Fruit fly (Drosophila melanogaster): ENCODE data around the gene Cyp12e1.

Gene Cyp12e1

dm6 chr3R:10421167-10421566, 13.4 kb upstream of the Cyp12e1 start:
- TF ChIP-seq cnc (optimal IDR thresholded peaks at IDR 0.05) = no peak
- no peak for TF ChIP-seq CG11617 (GFP tag; optimal IDR thresholded peaks at IDR 0.05)
- TF ChIP-seq kay (GFP tag; ENCODE audit: borderline replicate concordance) = no peak
- TF ChIP-seq CG7101 (tag; optimal IDR thresholded peaks at IDR 0.05) = no peak
- TF ChIP-seq CG7045 (GFP tag; optimal IDR thresholded peaks at IDR 0.05) = no peak
- TF ChIP-seq CG5204 (GFP tag; optimal IDR thresholded peaks at IDR 0.05) = no peak
- TF ChIP-seq Mnt (GFP tag; optimal IDR thresholded peaks at IDR 0.05) = no peak
- no peak for TF ChIP-seq cic (GFP tag; optimal IDR thresholded peaks at IDR 0.05)
- TF ChIP-seq ovo (GFP tag; optimal IDR thresholded peaks at IDR 0.05) = no peak
- no peak for TF ChIP-seq tj (GFP tag; optimal IDR thresholded peaks at IDR 0.05)
- TF ChIP-seq CG1620 (GFP tag; optimal IDR thresholded peaks at IDR 0.05) = no peak
- no peak for TF ChIP-seq Crg-1 (GFP tag; optimal IDR thresholded peaks at IDR 0.05)
- no peak for TF ChIP-seq toe (GFP tag; optimal IDR thresholded peaks at IDR 0.05)
- no peak for TF ChIP-seq bab1 (GFP tag; optimal IDR thresholded peaks at IDR 0.05)
- TF ChIP-seq CG14711 (tag; optimal IDR thresholded peaks at IDR 0.05) = no peak
- no peak for TF ChIP-seq CG33017 (tag; optimal IDR thresholded peaks at IDR 0.05)
- TF ChIP-seq Clk (GFP tag; optimal IDR thresholded peaks at IDR 0.05) = no peak
- no peak for TF ChIP-seq Hr96 (GFP tag; optimal IDR thresholded peaks at IDR 0.05)
- TF ChIP-seq CG12768 (GFP tag; optimal IDR thresholded peaks at IDR 0.05) = no peak

DNA sequence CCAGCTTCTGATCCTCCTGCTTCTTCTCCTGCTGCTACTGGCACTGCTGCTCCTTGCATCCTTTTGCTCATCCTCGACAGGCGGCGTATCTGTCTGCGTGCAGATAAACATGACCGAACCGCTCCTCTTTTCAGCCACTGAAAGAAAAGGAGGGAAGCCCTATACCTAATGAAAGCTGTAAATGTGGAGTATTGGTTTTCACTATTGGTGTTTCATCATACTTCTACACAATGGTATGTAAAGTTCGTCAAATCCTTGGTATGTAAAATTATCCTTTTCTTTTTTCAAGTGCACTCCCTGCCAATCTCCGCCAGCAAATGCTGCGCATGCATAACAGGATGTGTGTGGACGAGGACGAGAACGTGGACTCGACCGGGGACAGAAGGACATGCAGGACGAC, 6.3 kb upstream of the Cyp12e1 start, which contains the start of gene CG46270:
Gene CG46270 (minus strand): TSS at position 101 of the 400 bp plus-strand sequence.
- TF ChIP-seq cic (GFP tag; optimal IDR thresholded peaks at IDR 0.05) (no peak), CG1620 (GFP tag; optimal IDR thresholded peaks at IDR 0.05) (no peak), CG5204 (GFP tag; optimal IDR thresholded peaks at IDR 0.05) (no peak), CG7045 (GFP tag; optimal IDR thresholded peaks at IDR 0.05) (no peak), CG33017 (tag; optimal IDR thresholded peaks at IDR 0.05) (no peak), Mnt (GFP tag; optimal IDR thresholded peaks at IDR 0.05) (no peak), kay (GFP tag; ENCODE audit: borderline replicate concordance) (no peak), ovo (GFP tag; optimal IDR thresholded peaks at IDR 0.05) (no peak), cnc (optimal IDR thresholded peaks at IDR 0.05) (no peak), tj (GFP tag; optimal IDR thresholded peaks at IDR 0.05) (no peak), CG12768 (GFP tag; optimal IDR thresholded peaks at IDR 0.05) (no peak), Clk (GFP tag; optimal IDR thresholded peaks at IDR 0.05) (no peak), Hr96 (GFP tag; optimal IDR thresholded peaks at IDR 0.05) (no peak), CG14711 (tag; optimal IDR thresholded peaks at IDR 0.05) (no peak), Crg-1 (GFP tag; optimal IDR thresholded peaks at IDR 0.05) (no peak), pad (GFP tag; optimal IDR thresholded peaks at IDR 0.05) (no peak), toe (GFP tag; optimal IDR thresholded peaks at IDR 0.05) (no peak), CG7101 (tag; optimal IDR thresholded peaks at IDR 0.05) (no peak)

dm6 chr3R:10431089-10431488, 3.5 kb upstream of the Cyp12e1 start:
- TF ChIP-seq Clk (GFP tag; optimal IDR thresholded peaks at IDR 0.05) = no peak
- no peak for TF ChIP-seq pad (GFP tag; optimal IDR thresholded peaks at IDR 0.05)
- TF ChIP-seq cnc (optimal IDR thresholded peaks at IDR 0.05) = no peak
- no peak for TF ChIP-seq bab1 (GFP tag; optimal IDR thresholded peaks at IDR 0.05)
- TF ChIP-seq Mnt (GFP tag; optimal IDR thresholded peaks at IDR 0.05) = no peak
- no peak for TF ChIP-seq Crg-1 (GFP tag; optimal IDR thresholded peaks at IDR 0.05)
- no peak for TF ChIP-seq CG11617 (GFP tag; optimal IDR thresholded peaks at IDR 0.05)
- no peak for TF ChIP-seq CG7101 (tag; optimal IDR thresholded peaks at IDR 0.05)
- no peak for TF ChIP-seq CG7045 (GFP tag; optimal IDR thresholded peaks at IDR 0.05)
- no peak for TF ChIP-seq CG12768 (GFP tag; optimal IDR thresholded peaks at IDR 0.05)
- TF ChIP-seq tj (GFP tag; optimal IDR thresholded peaks at IDR 0.05) = no peak
- TF ChIP-seq cic (GFP tag; optimal IDR thresholded peaks at IDR 0.05) = no peak
- TF ChIP-seq kay (GFP tag; ENCODE audit: borderline replicate concordance) = no peak
- no peak for TF ChIP-seq CG33017 (tag; optimal IDR thresholded peaks at IDR 0.05)
- TF ChIP-seq toe (GFP tag; optimal IDR thresholded peaks at IDR 0.05) = no peak
- no peak for TF ChIP-seq CG1620 (GFP tag; optimal IDR thresholded peaks at IDR 0.05)
- no peak for TF ChIP-seq CG14711 (tag; optimal IDR thresholded peaks at IDR 0.05)

- TF ChIP-seq cic (GFP tag; optimal IDR thresholded peaks at IDR 0.05) (no peak), Crg-1 (GFP tag; optimal IDR thresholded peaks at IDR 0.05) (no peak), CG33017 (tag; optimal IDR thresholded peaks at IDR 0.05) (no peak), CG14711 (tag; optimal IDR thresholded peaks at IDR 0.05) (no peak), tj (GFP tag; optimal IDR thresholded peaks at IDR 0.05) (no peak), bab1 (GFP tag; optimal IDR thresholded peaks at IDR 0.05) (no peak), Clk (GFP tag; optimal IDR thresholded peaks at IDR 0.05) (no peak), CG12768 (GFP tag; optimal IDR thresholded peaks at IDR 0.05) (no peak), CG7045 (GFP tag; optimal IDR thresholded peaks at IDR 0.05) (no peak), cnc (optimal IDR thresholded peaks at IDR 0.05) (no peak), CG7101 (tag; optimal IDR thresholded peaks at IDR 0.05) (no peak), toe (GFP tag; optimal IDR thresholded peaks at IDR 0.05) (no peak), CG5204 (GFP tag; optimal IDR thresholded peaks at IDR 0.05) (no peak), kay (GFP tag; ENCODE audit: borderline replicate concordance) (no peak), CG11617 (GFP tag; optimal IDR thresholded peaks at IDR 0.05) (no peak), ovo (GFP tag; optimal IDR thresholded peaks at IDR 0.05) (no peak), pad (GFP tag; optimal IDR thresholded peaks at IDR 0.05) (no peak), CG1620 (GFP tag; optimal IDR thresholded peaks at IDR 0.05) (no peak), Mnt (GFP tag; optimal IDR thresholded peaks at IDR 0.05) (no peak)
These were observed 1.1 kb upstream of the Cyp12e1 start for dm6 chr3R:10433408-10433980.

dm6 chr3R:10436989-10437388, 2.4 kb downstream of the Cyp12e1 start:
- no peak for TF ChIP-seq Mnt (GFP tag; optimal IDR thresholded peaks at IDR 0.05)
- no peak for TF ChIP-seq CG11617 (GFP tag; optimal IDR thresholded peaks at IDR 0.05)
- TF ChIP-seq CG7045 (GFP tag; optimal IDR thresholded peaks at IDR 0.05) = no peak
- no peak for TF ChIP-seq Crg-1 (GFP tag; optimal IDR thresholded peaks at IDR 0.05)
- TF ChIP-seq CG7101 (tag; optimal IDR thresholded peaks at IDR 0.05) = no peak
- TF ChIP-seq kay (GFP tag; ENCODE audit: borderline replicate concordance) = no peak
- no peak for TF ChIP-seq CG14711 (tag; optimal IDR thresholded peaks at IDR 0.05)
- TF ChIP-seq CG12768 (GFP tag; optimal IDR thresholded peaks at IDR 0.05) = no peak

DNA sequence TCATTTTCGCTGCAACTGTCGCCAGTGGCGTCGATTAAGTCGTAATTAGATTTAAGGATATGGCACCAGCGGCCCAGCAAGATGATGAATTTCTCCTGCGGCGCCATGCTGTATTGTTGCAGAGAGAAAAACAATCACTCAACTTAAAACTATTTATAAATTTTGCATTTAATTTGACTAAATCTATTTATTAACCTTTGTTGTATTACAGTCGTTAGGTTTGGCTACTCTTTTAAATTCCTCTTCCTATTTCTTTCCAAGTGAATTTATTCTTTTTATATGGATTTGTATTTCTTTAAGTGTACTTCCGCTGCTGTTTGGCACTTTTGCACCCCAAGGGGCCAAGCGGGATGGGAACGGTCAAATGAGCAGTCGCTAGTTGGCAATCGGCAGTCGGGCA, 14.4 kb downstream of the Cyp12e1 start:
- TF ChIP-seq CG1620 (GFP tag; optimal IDR thresholded peaks at IDR 0.05) = no peak
- TF ChIP-seq Clk (GFP tag; optimal IDR thresholded peaks at IDR 0.05) = no peak
- no peak for TF ChIP-seq Hr96 (GFP tag; optimal IDR thresholded peaks at IDR 0.05)
- TF ChIP-seq ovo (GFP tag; optimal IDR thresholded peaks at IDR 0.05) = no peak
- no peak for TF ChIP-seq Crg-1 (GFP tag; optimal IDR thresholded peaks at IDR 0.05)
- no peak for TF ChIP-seq CG33017 (tag; optimal IDR thresholded peaks at IDR 0.05)
- TF ChIP-seq CG7045 (GFP tag; optimal IDR thresholded peaks at IDR 0.05) = no peak
- TF ChIP-seq CG7101 (tag; optimal IDR thresholded peaks at IDR 0.05) = no peak
- TF ChIP-seq CG12768 (GFP tag; optimal IDR thresholded peaks at IDR 0.05) = no peak
- no peak for TF ChIP-seq CG11617 (GFP tag; optimal IDR thresholded peaks at IDR 0.05)
- TF ChIP-seq pad (GFP tag; optimal IDR thresholded peaks at IDR 0.05) = no peak
- no peak for TF ChIP-seq tj (GFP tag; optimal IDR thresholded peaks at IDR 0.05)
- TF ChIP-seq Mnt (GFP tag; optimal IDR thresholded peaks at IDR 0.05) = no peak
- TF ChIP-seq CG5204 (GFP tag; optimal IDR thresholded peaks at IDR 0.05) = no peak
- no peak for TF ChIP-seq cic (GFP tag; optimal IDR thresholded peaks at IDR 0.05)
